Worm (Caenorhabditis elegans): ENCODE data around the gene F10E9.5.

DNA sequence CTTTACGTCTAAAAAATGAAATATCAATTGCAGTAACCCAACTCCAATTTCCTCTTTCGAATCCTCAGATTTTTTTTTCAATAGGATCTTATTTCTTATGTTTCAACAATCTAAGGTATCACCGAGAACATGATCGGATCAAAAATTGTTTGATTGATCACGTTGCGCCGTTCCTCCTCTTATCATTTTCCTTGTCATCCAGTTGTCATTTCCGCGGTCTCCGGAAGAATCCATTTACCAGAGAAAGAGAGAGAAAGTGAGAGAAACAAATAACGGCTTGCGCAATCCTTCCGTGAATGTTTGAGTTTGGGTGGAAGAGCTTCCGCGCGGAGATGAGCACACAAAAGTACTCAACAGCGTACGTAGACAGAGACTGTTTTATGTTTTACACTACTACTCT, 14.1 kb upstream of the F10E9.5 start:
- TF ChIP-seq pha-4 (tag; optimal IDR thresholded peaks at IDR 0.05) (no peak), madf-2 (tag; optimal IDR thresholded peaks at IDR 0.05) (no peak), gmeb-2 (tag; optimal IDR thresholded peaks at IDR 0.05) (no peak), pqm-1 (tag; optimal IDR thresholded peaks at IDR 0.05) (no peak), hlh-8 (tag; optimal IDR thresholded peaks at IDR 0.05) (no peak), unc-42 (tag; optimal IDR thresholded peaks at IDR 0.05) (no peak)
